Fruit fly (Drosophila melanogaster) whole organism, prepupa: ENCODE measurements around the gene CG3123.
A peak's percentile ranks its signal among the peaks of the same experiment; 100 is the strongest.

Source experiments
- Blimp-1 ChIP-seq: fragments of 200-800 bp; sonication (Bioruptor generic); optimal IDR thresholded peaks from 3 replicates; lab custom pipeline; 2017; ENCODE audit warnings: missing biosample characterization, missing genetic modification characterization, mild to moderate bottlenecking, moderate library complexity, missing genetic modification reagents
- CG10669 ChIP-seq: fragments of 200-800 bp; sonication (Bioruptor generic); optimal IDR thresholded peaks from 3 replicates; lab custom pipeline; 2018; ENCODE audit warnings: missing biosample characterization, mild to moderate bottlenecking, missing genetic modification characterization, moderate library complexity
- CG11294 ChIP-seq: fragments of 200-800 bp; sonication (Bioruptor generic); IDR thresholded peaks from 2 replicates; pipeline ENCODE4 v1.3.6; 2022; ENCODE audit warnings: missing biosample characterization, missing genetic modification characterization
- CG11762 ChIP-seq: fragments of 200-800 bp; sonication (Bioruptor generic); optimal IDR thresholded peaks from 3 replicates; lab custom pipeline; 2016; ENCODE audit warnings: missing biosample characterization, missing genetic modification characterization; ENCODE audit not compliant: insufficient read depth
- CG1621 ChIP-seq: fragments of 200-800 bp; sonication (Bioruptor generic); optimal IDR thresholded peaks from 3 replicates; lab custom pipeline; 2018; ENCODE audit warnings: missing biosample characterization, mild to moderate bottlenecking, missing genetic modification characterization
- CG16779 ChIP-seq: fragments of 200-800 bp; sonication (Bioruptor generic); optimal IDR thresholded peaks from 3 replicates; lab custom pipeline; 2017; ENCODE audit warnings: missing biosample characterization, mild to moderate bottlenecking, missing genetic modification characterization
- CG3032 ChIP-seq: fragments of 200-800 bp; optimal IDR thresholded peaks from 2 replicates; lab custom pipeline; 2019; ENCODE audit warnings: missing biosample characterization, mild to moderate bottlenecking, missing genetic modification characterization, moderate library complexity
- CG31627 ChIP-seq: fragments of 200-800 bp; sonication (Bioruptor generic); optimal IDR thresholded peaks from 3 replicates; lab custom pipeline; 2016; ENCODE audit warnings: missing biosample characterization, missing genetic modification characterization
- CG32006 ChIP-seq: fragments of 200-800 bp; sonication (Bioruptor generic); optimal IDR thresholded peaks from 3 replicates; lab custom pipeline; 2017; ENCODE audit warnings: missing biosample characterization, mild to moderate bottlenecking, missing genetic modification characterization
- CG34406 ChIP-seq: fragments of 200-800 bp; sonication (Bioruptor generic); optimal IDR thresholded peaks from 3 replicates; lab custom pipeline; 2016; ENCODE audit warnings: missing biosample characterization, missing genetic modification characterization
- CG6163 ChIP-seq: fragments of 200-800 bp; sonication (Bioruptor generic); IDR thresholded peaks from 3 replicates; pipeline ENCODE4 v1.3.6; 2022; ENCODE audit warnings: missing biosample characterization, missing genetic modification characterization
- CG6276 ChIP-seq: fragments of 200-800 bp; sonication (Bioruptor generic); optimal IDR thresholded peaks from 2 replicates; lab custom pipeline; 2017; ENCODE audit warnings: missing biosample characterization, mild to moderate bottlenecking, missing genetic modification characterization
- CG6808 ChIP-seq: fragments of 200-800 bp; sonication (Bioruptor generic); optimal IDR thresholded peaks from 3 replicates; lab custom pipeline; 2017; ENCODE audit warnings: missing biosample characterization, missing genetic modification characterization, mild to moderate bottlenecking, moderate library complexity, missing genetic modification reagents
- CG6854 ChIP-seq: fragments of 200-800 bp; sonication (Bioruptor generic); optimal IDR thresholded peaks from 2 replicates; lab custom pipeline; 2017; ENCODE audit warnings: missing biosample characterization, mild to moderate bottlenecking, missing genetic modification characterization
- CG7368 ChIP-seq: fragments of 200-800 bp; sonication (Bioruptor generic); optimal IDR thresholded peaks from 3 replicates; lab custom pipeline; 2016; ENCODE audit warnings: missing biosample characterization, missing genetic modification characterization
- CG8119 ChIP-seq: fragments of 200-800 bp; sonication (Bioruptor generic); IDR thresholded peaks from 3 replicates; pipeline ENCODE4 v1.3.6; 2022; ENCODE audit warnings: missing biosample characterization, missing genetic modification characterization
- CG8319 ChIP-seq: fragments of 200-800 bp; sonication (Bioruptor generic); optimal IDR thresholded peaks from 3 replicates; lab custom pipeline; 2016; ENCODE audit warnings: missing biosample characterization, missing genetic modification characterization
- CG8632 ChIP-seq: fragments of 200-800 bp; sonication (Bioruptor generic); optimal IDR thresholded peaks from 3 replicates; lab custom pipeline; 2016; ENCODE audit warnings: missing biosample characterization, missing genetic modification characterization
- CG9139 ChIP-seq: fragments of 200-800 bp; sonication (Bioruptor generic); optimal IDR thresholded peaks from 3 replicates; lab custom pipeline; 2017; ENCODE audit warnings: missing biosample characterization, mild to moderate bottlenecking, missing genetic modification characterization
- Eip75B ChIP-seq: fragments of 200-800 bp; sonication (Bioruptor generic); optimal IDR thresholded peaks from 3 replicates; lab custom pipeline; 2016; ENCODE audit warnings: missing biosample characterization, missing genetic modification characterization
- Eip78C ChIP-seq: fragments of 200-800 bp; sonication (Bioruptor generic); peaks from one replicate; lab custom pipeline; 2016; ENCODE audit warnings: missing biosample characterization, missing genetic modification characterization
- Eip93F ChIP-seq: fragments of 200-800 bp; sonication (Bioruptor generic); optimal IDR thresholded peaks from 2 replicates; lab custom pipeline; 2016; ENCODE audit warnings: missing biosample characterization, mild to moderate bottlenecking, missing genetic modification characterization
- Ets21C ChIP-seq: fragments of 200-800 bp; sonication (Bioruptor generic); optimal IDR thresholded peaks from 3 replicates; lab custom pipeline; 2016; ENCODE audit warnings: missing biosample characterization, missing genetic modification characterization
- Ets96B ChIP-seq: fragments of 200-800 bp; optimal IDR thresholded peaks from 2 replicates; lab custom pipeline; 2019; ENCODE audit warnings: missing biosample characterization, mild to moderate bottlenecking, missing genetic modification characterization, moderate library complexity
- Gug ChIP-seq: fragments of 200-800 bp; sonication (Bioruptor generic); IDR thresholded peaks from 2 replicates; pipeline ENCODE4 v1.3.6; 2022; ENCODE audit warnings: missing biosample characterization, missing genetic modification characterization
- Hr38 ChIP-seq: sonication (Bioruptor generic); optimal IDR thresholded peaks from 2 replicates; lab custom pipeline; 2016; ENCODE audit warnings: missing biosample characterization, missing genetic modification characterization
- Hr39 ChIP-seq: fragments of 200-800 bp; sonication (Bioruptor generic); optimal IDR thresholded peaks from 2 replicates; lab custom pipeline; 2016; ENCODE audit warnings: missing biosample characterization, missing genetic modification characterization
- Lpt ChIP-seq: fragments of 200-800 bp; sonication (Bioruptor generic); optimal IDR thresholded peaks from 3 replicates; lab custom pipeline; 2016; ENCODE audit warnings: missing biosample characterization, missing genetic modification characterization
- OdsH ChIP-seq: fragments of 200-800 bp; sonication (Bioruptor generic); optimal IDR thresholded peaks from 3 replicates; lab custom pipeline; 2016; ENCODE audit warnings: missing biosample characterization, missing genetic modification characterization
- Sox102F ChIP-seq: fragments of 200-800 bp; sonication (Bioruptor generic); optimal IDR thresholded peaks from 2 replicates; lab custom pipeline; 2016; ENCODE audit warnings: missing biosample characterization, mild to moderate bottlenecking, missing genetic modification characterization
- achi ChIP-seq: fragments of 200-800 bp; sonication (Bioruptor generic); optimal IDR thresholded peaks from 3 replicates; lab custom pipeline; 2016; ENCODE audit warnings: missing biosample characterization, missing genetic modification characterization
- acj6 ChIP-seq: fragments of 200-800 bp; sonication (Bioruptor generic); optimal IDR thresholded peaks from 3 replicates; lab custom pipeline; 2016; ENCODE audit warnings: missing biosample characterization, missing genetic modification characterization
- cyc ChIP-seq: fragments of 200-800 bp; sonication (Bioruptor generic); optimal IDR thresholded peaks from 3 replicates; lab custom pipeline; 2016; ENCODE audit warnings: missing biosample characterization, missing genetic modification characterization
- dac ChIP-seq: fragments of 200-800 bp; sonication (Bioruptor generic); optimal IDR thresholded peaks from 2 replicates; lab custom pipeline; 2017; ENCODE audit warnings: missing biosample characterization, mild to moderate bottlenecking, missing genetic modification characterization
- eg ChIP-seq: fragments of 200-800 bp; sonication (Bioruptor generic); IDR thresholded peaks from 3 replicates; pipeline ENCODE4 v1.3.6; 2022; ENCODE audit warnings: missing biosample characterization, missing genetic modification characterization
- fd59A ChIP-seq: fragments of 200-800 bp; sonication (Bioruptor generic); optimal IDR thresholded peaks from 2 replicates; lab custom pipeline; 2017; ENCODE audit warnings: missing biosample characterization, mild to moderate bottlenecking, missing genetic modification characterization, missing genetic modification reagents
- fd85E ChIP-seq: fragments of 200-800 bp; sonication (Bioruptor generic); optimal IDR thresholded peaks from 3 replicates; lab custom pipeline; 2016; ENCODE audit warnings: missing biosample characterization, missing genetic modification characterization
- fkh ChIP-seq: fragments of 200-800 bp; sonication (Bioruptor generic); optimal IDR thresholded peaks from 3 replicates; lab custom pipeline; 2017; ENCODE audit warnings: missing biosample characterization, mild to moderate bottlenecking, missing genetic modification characterization, moderate library complexity
- pdm3 ChIP-seq: fragments of 200-800 bp; sonication (Bioruptor generic); optimal IDR thresholded peaks from 3 replicates; lab custom pipeline; 2016; ENCODE audit warnings: missing biosample characterization, missing genetic modification characterization
- spab ChIP-seq: fragments of 200-800 bp; sonication (Bioruptor generic); optimal IDR thresholded peaks from 2 replicates; lab custom pipeline; 2017; ENCODE audit warnings: missing biosample characterization, mild to moderate bottlenecking, missing genetic modification characterization, missing genetic modification reagents
- ss ChIP-seq, 2 experiments: fragments of 200-800 bp; sonication (Bioruptor generic); optimal IDR thresholded peaks; 2 replicates in 1 of 2; 3 replicates in 1 of 2; lab custom pipeline; 2017 to 2018; ENCODE audit warnings: mild to moderate bottlenecking in 2 of 2, missing biosample characterization in 2 of 2, missing genetic modification characterization in 2 of 2, moderate library complexity in 1 of 2
- svp ChIP-seq: fragments of 200-800 bp; sonication (Bioruptor generic); peaks from one replicate; lab custom pipeline; 2016; ENCODE audit warnings: missing biosample characterization, missing genetic modification characterization
- vri ChIP-seq: fragments of 200-800 bp; sonication (Bioruptor generic); optimal IDR thresholded peaks from 3 replicates; lab custom pipeline; 2016; ENCODE audit warnings: missing biosample characterization, mild to moderate bottlenecking, missing genetic modification characterization

CG3123 gene

DNA sequence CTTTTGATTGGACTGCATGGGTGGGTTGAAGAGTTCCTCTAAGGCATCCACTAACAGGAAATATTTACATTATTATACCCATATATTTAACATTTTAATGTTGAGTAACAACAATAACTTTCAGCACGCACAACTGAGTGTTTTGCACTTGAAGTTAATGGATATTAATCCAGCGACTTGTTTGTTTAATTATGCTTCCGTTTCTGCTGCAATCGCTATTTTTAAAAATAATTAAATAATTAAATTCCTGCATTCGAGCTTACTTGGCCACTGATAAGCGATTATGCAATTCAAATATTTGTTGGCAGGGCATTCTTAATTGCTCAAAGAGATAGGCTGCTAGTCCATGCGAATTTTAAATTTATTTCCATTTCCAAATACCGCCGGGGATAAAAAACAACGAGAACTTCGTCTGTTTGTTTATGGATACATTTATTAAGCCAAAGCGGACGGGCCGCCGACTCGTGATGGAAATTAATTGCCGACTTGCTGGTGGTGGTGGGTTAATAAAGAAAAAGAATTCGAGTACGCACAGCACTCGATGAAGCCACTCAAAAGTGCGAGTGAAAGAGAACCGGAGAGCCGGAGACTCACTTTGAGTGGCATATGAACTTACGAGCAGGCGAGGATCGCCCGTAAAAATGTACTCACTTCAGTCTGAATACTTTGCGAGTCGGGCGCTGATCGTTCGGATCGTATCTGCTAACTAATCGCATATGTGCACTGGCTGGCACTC lies 36.7 kb upstream of the CG3123 start (continued):
- TF ChIP-seq CG16779 (tag; lab: Kevin White, UChicago) = peak; percentile 54
- peak; percentile 89 for TF ChIP-seq CG1621 (tag; lab: Kevin White, UChicago)
- TF ChIP-seq CG11762 (GFP tag; lab: Kevin White, UChicago) = no peak
- TF ChIP-seq Eip78C = peak; percentile 70
- no peak for TF ChIP-seq Blimp-1 (GFP tag; lab: Kevin White, UChicago)
- no peak; the same call in none of the 2 replicates for TF ChIP-seq CG11294 (GFP tag; lab: Robert Waterston, UW)
- no peak for TF ChIP-seq CG8319 (GFP tag; lab: Kevin White, UChicago)
- TF ChIP-seq Gug (GFP tag; lab: Robert Waterston, UW) = no peak
- TF ChIP-seq CG10669 = no peak
- no peak for TF ChIP-seq CG31627 (GFP tag; lab: Kevin White, UChicago)
- TF ChIP-seq CG9139 (GFP tag; lab: Kevin White, UChicago) = no peak
- TF ChIP-seq, all 60 proteins: peak for 29

- TF ChIP-seq ss (GFP tag; optimal IDR thresholded peaks at IDR 0.05; lab: Kevin White, UChicago) (peak in 1 of 2 experiments; percentile 78), CG32006 (GFP tag; lab: Kevin White, UChicago) (no peak), CG6854 (GFP tag; lab: Kevin White, UChicago) (no peak), fkh (GFP tag; lab: Kevin White, UChicago) (peak; percentile 89), CG1621 (tag; lab: Kevin White, UChicago) (peak; percentile 4), svp (no peak)
Observed at dm6 chr2L:2861140-2861884, 36.0 kb upstream of the CG3123 start.

dm6 chr2L:2857862-2858734 lies 32.8 kb upstream of the CG3123 start:
- TF ChIP-seq Eip93F (GFP tag; lab: Kevin White, UChicago) (no peak), CG6808 (GFP tag; lab: Kevin White, UChicago) (peak; percentile 42), Eip75B (peak; percentile 14), CG3032 (tag; lab: Kevin White, UChicago) (no peak), spab (GFP tag; lab: Kevin White, UChicago) (peak; percentile 50), Ets21C (no peak), CG8632 (GFP tag; lab: Kevin White, UChicago) (peak; percentile 55), cyc (GFP tag; lab: Kevin White, UChicago) (no peak), fd59A (GFP tag; lab: Kevin White, UChicago) (no peak), eg (GFP tag; lab: Robert Waterston, UW) (peak; percentile 88), CG34406 (GFP tag; lab: Kevin White, UChicago) (peak; percentile 56), Lpt (GFP tag; lab: Kevin White, UChicago) (peak; percentile 68), achi (peak; percentile 66), Sox102F (peak; percentile 39), pdm3 (GFP tag; lab: Kevin White, UChicago) (peak; percentile 47), Eip78C (peak; percentile 84), vri (peak; percentile 47), CG7368 (GFP tag; lab: Kevin White, UChicago) (no peak), Hr38 (no peak), CG6276 (GFP tag; lab: Kevin White, UChicago) (peak; percentile 87), CG6854 (GFP tag; lab: Kevin White, UChicago) (no peak), CG9139 (GFP tag; lab: Kevin White, UChicago) (no peak), Gug (GFP tag; lab: Robert Waterston, UW) (peak; percentile 70), CG6163 (peak; percentile 75), CG8119 (GFP tag; lab: Robert Waterston, UW) (peak; percentile 88), dac (GFP tag; lab: Kevin White, UChicago) (peak; percentile 66), OdsH (GFP tag; lab: Kevin White, UChicago) (peak; percentile 54), Ets96B (tag; lab: Kevin White, UChicago) (peak; percentile 6), Hr39 (GFP tag; lab: Kevin White, UChicago) (peak; percentile 20), fd85E (no peak), acj6 (GFP tag; lab: Kevin White, UChicago) (peak; percentile 69)
